Fruit fly (Drosophila melanogaster): ENCODE measurements around the gene timeout.

Gene timeout

DNA sequence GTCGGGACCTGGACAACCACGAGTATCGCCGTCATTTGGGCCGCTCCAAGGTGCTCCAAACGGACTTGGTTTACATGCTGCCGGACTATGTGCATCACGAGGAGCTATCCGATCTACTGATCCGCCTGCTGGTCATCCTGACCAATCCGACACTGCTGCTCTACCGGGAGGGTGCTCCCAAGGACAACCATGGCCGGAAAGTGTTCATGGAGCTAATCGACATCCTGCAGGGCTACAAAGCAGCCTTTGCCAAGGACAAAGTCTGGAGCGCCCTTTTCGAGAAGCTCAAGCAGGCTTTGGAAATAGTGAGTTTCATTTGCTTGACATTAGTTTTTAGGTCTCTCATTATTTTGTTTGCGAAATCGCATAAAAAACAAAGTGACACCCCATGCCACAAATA, 491 bp downstream of the timeout start, which contains the start of gene CG34308:
TSS of gene CG34308 (plus strand) at position 301 of the 400 bp plus-strand sequence.
- TF ChIP-seq Sin3A (optimal IDR thresholded peaks at IDR 0.05) (no peak), h (optimal IDR thresholded peaks at IDR 0.05) (no peak), Myc (optimal IDR thresholded peaks at IDR 0.05) (no peak), insv (optimal IDR thresholded peaks at IDR 0.05) (no peak), psq (optimal IDR thresholded peaks at IDR 0.05) (no peak), ttk (optimal IDR thresholded peaks at IDR 0.05) (no peak)

DNA sequence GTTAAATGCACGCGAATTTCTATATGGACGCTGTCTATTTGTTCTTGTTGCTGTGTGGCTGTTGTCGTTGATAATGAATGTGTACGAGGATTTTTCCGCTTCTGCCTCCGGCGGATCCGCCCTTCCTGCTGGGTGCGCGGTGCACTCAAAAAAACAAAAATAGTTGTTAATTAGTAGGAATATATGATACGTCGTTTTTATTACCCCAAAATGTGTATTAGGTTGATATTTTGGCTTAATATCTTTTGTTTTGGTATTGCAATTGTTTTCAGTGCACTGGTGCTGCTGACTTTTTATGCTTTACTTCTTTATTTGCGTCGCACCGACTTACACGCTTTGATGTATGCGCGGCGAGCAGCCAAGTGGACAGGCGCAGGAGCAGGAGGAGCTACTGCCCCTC, 3.2 kb downstream of the timeout start:
- TF ChIP-seq Sin3A (optimal IDR thresholded peaks at IDR 0.05): no peak
- no peak for TF ChIP-seq Myc (optimal IDR thresholded peaks at IDR 0.05)
- TF ChIP-seq insv (optimal IDR thresholded peaks at IDR 0.05): no peak
- no peak for TF ChIP-seq ttk (optimal IDR thresholded peaks at IDR 0.05)
- no peak for TF ChIP-seq h (optimal IDR thresholded peaks at IDR 0.05)
- TF ChIP-seq psq (optimal IDR thresholded peaks at IDR 0.05): no peak

DNA sequence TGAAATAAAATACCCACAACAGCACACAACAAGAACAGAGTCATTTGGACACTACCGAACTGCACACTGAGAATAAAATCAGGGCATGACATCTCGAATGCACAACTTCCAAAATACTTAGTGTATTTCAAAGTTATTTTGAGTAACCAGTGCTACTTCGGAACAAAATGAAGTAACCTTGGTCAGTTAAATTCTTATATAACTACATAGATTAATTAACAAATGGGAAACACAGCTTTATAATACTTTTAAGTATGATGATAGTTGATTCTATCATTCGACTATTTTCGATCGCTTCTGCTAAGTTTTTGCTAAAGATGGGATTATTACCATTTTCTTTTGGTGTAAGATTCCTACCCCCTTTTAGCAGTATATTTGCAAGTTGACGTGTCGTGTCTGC, 29.3 kb downstream of the timeout start:
- TF ChIP-seq psq (optimal IDR thresholded peaks at IDR 0.05): no peak
- TF ChIP-seq ttk (optimal IDR thresholded peaks at IDR 0.05): no peak
- TF ChIP-seq h (optimal IDR thresholded peaks at IDR 0.05): no peak
- TF ChIP-seq Sin3A (optimal IDR thresholded peaks at IDR 0.05): no peak
- TF ChIP-seq insv (optimal IDR thresholded peaks at IDR 0.05): no peak
- TF ChIP-seq Myc (optimal IDR thresholded peaks at IDR 0.05): no peak

DNA sequence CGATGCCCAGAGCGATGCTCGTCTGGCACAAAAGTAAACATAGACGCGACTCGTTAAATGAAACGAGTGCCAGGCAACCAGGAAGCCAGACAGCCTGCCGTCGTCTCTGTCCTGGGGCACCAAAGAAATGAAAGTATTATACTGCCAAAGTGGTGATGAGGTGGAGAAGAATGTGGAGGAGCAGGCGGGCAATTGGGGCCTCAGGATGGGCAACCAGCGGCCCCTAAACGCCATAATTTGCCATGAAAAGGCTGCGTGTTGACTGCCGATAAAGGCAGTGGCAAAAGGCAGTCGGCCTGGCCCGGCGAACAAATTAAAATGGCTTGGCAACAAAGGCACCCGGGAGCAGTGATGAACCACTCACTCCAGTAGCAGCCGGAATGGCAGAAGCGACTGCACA, 40.5 kb downstream of the timeout start:
- TF ChIP-seq Myc (optimal IDR thresholded peaks at IDR 0.05) (no peak), ttk (optimal IDR thresholded peaks at IDR 0.05) (no peak), psq (optimal IDR thresholded peaks at IDR 0.05) (no peak), Sin3A (optimal IDR thresholded peaks at IDR 0.05) (no peak), insv (optimal IDR thresholded peaks at IDR 0.05) (no peak), h (optimal IDR thresholded peaks at IDR 0.05) (no peak)

DNA sequence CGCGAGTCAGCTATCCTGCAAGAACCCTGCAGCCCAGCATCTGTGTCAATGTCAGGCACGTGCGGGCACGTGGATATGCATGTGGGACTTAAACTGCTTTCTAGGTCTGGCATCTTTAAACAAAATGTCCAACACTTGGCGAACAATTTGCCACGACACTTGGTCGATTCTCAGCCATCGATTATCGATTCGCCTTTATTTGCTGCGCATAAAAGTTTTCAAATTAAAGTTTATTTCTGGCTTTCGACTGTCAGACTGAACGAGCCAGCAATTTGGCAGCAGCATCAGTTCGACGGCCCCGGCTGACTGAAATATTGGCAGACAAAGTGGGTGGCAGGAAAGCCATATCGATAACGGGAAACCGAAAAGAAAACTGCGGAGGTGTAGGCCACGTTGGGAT, 49.7 kb downstream of the timeout start:
- TF ChIP-seq ttk (optimal IDR thresholded peaks at IDR 0.05): no peak
- TF ChIP-seq h (optimal IDR thresholded peaks at IDR 0.05): no peak
- no peak for TF ChIP-seq psq (optimal IDR thresholded peaks at IDR 0.05)
- TF ChIP-seq Sin3A (optimal IDR thresholded peaks at IDR 0.05): no peak
- no peak for TF ChIP-seq Myc (optimal IDR thresholded peaks at IDR 0.05)
- no peak for TF ChIP-seq insv (optimal IDR thresholded peaks at IDR 0.05)

DNA sequence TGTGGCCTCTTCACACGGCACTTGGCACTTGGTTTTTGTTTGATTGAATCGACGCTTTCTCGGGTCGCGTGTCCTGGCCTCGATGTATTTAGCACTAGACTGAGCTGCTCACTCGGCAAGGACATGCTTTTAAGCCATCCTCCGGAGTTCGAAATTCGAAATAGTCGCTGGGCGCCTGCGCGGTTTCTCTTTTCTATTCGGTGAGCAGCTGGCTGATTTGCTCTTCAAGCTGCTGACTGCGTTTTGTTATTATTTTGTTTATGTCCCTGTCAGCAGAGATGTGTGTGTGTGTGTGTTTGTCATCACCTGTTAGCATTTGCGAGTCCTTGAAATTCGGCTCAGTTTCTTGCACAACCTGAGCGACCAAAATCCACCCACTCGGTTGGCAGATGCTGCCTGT, 67.1 kb downstream of the timeout start, which contains the start of gene 2mit:
TSS of gene 2mit (minus strand) at position 101 of the 400 bp plus-strand sequence.
- TF ChIP-seq Sin3A (optimal IDR thresholded peaks at IDR 0.05) (no peak), Myc (optimal IDR thresholded peaks at IDR 0.05) (no peak), ttk (optimal IDR thresholded peaks at IDR 0.05) (no peak), psq (optimal IDR thresholded peaks at IDR 0.05) (no peak)

DNA sequence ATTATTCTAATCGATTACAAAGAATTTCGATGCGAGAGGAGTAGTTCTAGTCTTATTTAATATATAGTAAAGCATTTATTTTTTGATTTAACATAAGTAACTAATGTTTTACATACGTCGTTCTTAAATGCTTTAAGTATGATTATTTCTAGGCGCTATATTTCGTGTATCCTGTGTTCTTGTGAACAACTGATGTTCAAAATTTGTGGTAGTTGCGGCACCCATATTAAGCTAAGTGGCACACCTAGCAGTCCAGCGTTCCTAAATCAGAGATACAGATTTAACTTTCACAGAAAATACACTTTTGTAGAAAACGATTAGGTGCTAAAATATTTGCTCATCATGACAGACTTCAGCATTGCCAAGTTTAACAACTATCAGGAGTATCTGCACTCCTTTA, 92.6 kb downstream of the timeout start, which contains the start of gene CG8138:
TSS of gene CG8138 (plus strand) at position 301 of the 400 bp plus-strand sequence.
- TF ChIP-seq psq (optimal IDR thresholded peaks at IDR 0.05): no peak
- TF ChIP-seq ttk (optimal IDR thresholded peaks at IDR 0.05): no peak
- TF ChIP-seq insv (optimal IDR thresholded peaks at IDR 0.05): no peak
- no peak for TF ChIP-seq Myc (optimal IDR thresholded peaks at IDR 0.05)
- no peak for TF ChIP-seq h (optimal IDR thresholded peaks at IDR 0.05)
- no peak for TF ChIP-seq Sin3A (optimal IDR thresholded peaks at IDR 0.05)

DNA sequence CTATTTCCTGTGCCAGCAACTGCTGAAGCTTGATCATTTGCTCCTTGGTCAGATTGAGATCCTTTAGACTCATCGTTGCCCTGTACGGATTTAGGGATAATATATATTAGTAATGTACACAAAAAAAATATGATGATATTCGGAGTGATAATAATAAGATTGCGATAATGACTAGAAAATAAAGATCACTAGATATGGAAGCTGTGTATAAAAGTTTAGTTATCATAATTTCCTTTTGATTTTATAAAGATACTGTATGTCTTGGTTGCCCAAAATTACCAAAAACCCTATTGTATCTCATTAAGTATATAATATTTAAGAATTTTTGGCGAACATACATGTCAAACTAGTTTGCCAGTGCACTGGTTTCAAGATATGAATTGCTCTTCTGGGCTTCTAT, 97.9 kb downstream of the timeout start, which contains the start of gene CG8508:
TSS of gene CG8508 (minus strand) at position 101 of the 400 bp plus-strand sequence.
- TF ChIP-seq insv (optimal IDR thresholded peaks at IDR 0.05) (no peak), Sin3A (optimal IDR thresholded peaks at IDR 0.05) (no peak), psq (optimal IDR thresholded peaks at IDR 0.05) (no peak), h (optimal IDR thresholded peaks at IDR 0.05) (no peak), Myc (optimal IDR thresholded peaks at IDR 0.05) (no peak), ttk (optimal IDR thresholded peaks at IDR 0.05) (no peak)

DNA sequence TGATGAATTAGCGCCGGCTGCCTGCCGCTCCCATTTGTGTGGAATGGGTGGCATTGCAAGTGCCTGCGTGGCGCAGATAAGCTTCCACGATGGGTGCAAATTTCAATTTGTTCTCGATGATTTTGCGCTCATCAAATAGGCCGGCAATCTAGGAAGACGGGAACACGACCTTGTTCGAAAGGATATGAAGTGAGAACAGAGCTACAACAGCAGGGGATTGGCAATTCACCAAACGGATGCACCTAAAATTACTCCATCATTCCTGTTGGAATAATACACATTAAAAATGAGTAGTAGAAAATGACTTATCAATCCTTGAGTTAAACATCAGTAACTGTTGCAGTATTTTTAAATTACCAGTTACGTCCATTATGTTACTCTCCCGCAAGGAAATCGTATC, 99.8 kb downstream of the timeout start, which contains the start of gene CG14380:
TSS of gene CG14380 (plus strand) at position 301 of the 400 bp plus-strand sequence.
- no peak for TF ChIP-seq psq (optimal IDR thresholded peaks at IDR 0.05)
- TF ChIP-seq ttk (optimal IDR thresholded peaks at IDR 0.05): no peak
- TF ChIP-seq Myc (optimal IDR thresholded peaks at IDR 0.05): no peak
- no peak for TF ChIP-seq insv (optimal IDR thresholded peaks at IDR 0.05)
- TF ChIP-seq Sin3A (optimal IDR thresholded peaks at IDR 0.05): no peak

DNA sequence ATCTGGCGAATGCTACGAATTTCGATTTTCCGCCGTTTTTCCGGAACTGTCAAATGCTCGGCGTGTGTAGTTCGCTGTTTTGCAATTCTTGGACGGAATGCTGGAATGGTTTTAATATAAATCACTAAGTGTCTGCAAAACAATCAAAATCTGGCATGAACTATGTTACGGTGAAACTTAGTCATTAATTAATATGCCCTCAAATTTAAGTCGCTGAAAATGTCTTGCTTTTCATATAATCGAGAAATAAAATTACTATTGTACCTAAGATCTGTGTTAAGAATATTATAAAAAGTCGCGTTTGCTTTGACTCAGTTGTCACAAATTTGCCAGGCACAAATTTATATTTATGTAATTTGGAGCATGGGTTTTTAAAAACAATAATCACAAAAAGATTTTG, 102.8 kb downstream of the timeout start, which contains the start of gene CG8141:
TSS of gene CG8141 (plus strand) at position 301 of the 400 bp plus-strand sequence.
- TF ChIP-seq ttk (optimal IDR thresholded peaks at IDR 0.05) (no peak), Sin3A (optimal IDR thresholded peaks at IDR 0.05) (no peak), insv (optimal IDR thresholded peaks at IDR 0.05) (no peak), psq (optimal IDR thresholded peaks at IDR 0.05) (no peak), h (optimal IDR thresholded peaks at IDR 0.05) (no peak), Myc (optimal IDR thresholded peaks at IDR 0.05) (no peak)

DNA sequence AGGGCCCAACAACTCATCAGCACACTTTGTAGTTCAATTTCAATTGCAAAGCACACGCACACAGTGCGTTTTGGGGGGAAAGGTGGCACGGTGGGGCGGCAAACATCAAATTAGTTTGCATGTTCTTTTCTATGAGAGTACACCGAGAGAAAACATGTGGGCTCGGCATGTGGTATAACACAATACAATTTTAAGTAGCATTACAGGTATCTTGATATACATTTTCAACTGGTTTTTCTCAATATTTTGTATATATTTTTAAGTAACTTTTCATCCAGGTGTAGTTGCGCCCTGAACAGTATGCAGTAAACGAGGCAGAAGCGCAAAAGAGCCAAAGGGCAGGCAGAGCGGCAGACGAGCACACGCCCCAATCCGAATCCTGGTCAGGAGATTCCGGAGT, 112.0 kb downstream of the timeout start:
- TF ChIP-seq Myc (optimal IDR thresholded peaks at IDR 0.05): no peak
- no peak for TF ChIP-seq Sin3A (optimal IDR thresholded peaks at IDR 0.05)
- TF ChIP-seq insv (optimal IDR thresholded peaks at IDR 0.05): no peak
- TF ChIP-seq ttk (optimal IDR thresholded peaks at IDR 0.05): no peak
- TF ChIP-seq psq (optimal IDR thresholded peaks at IDR 0.05): no peak

DNA sequence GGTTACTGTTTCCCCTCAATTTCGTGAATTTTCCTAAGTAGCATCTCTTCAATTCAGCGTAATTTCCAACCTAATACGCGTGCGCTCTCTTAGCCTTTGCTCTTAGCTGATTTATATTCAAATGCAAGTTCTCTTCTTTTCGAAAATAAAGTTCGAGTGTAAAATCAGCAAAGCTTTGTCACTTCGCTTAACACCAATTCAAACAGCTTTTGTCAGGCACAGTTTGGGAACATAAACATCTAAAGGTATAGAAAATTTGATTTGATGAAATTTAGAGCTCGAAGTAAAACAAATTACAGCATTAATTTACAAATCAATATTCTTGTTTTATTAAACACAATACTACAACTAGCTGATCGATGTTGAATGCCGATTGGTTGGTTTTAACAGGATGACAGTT, 120.0 kb downstream of the timeout start:
- TF ChIP-seq insv (optimal IDR thresholded peaks at IDR 0.05) (no peak), ttk (optimal IDR thresholded peaks at IDR 0.05) (no peak), psq (optimal IDR thresholded peaks at IDR 0.05) (no peak), Sin3A (optimal IDR thresholded peaks at IDR 0.05) (no peak), Myc (optimal IDR thresholded peaks at IDR 0.05) (no peak), h (optimal IDR thresholded peaks at IDR 0.05) (no peak)

Data from Kc167 (cell line).